Worm (Caenorhabditis elegans) whole organism, young adult: Measurements from ENCODE around the gene Y46E12A.5.

Source experiments
- B0035.1 ChIP-seq: sonication (generic microtip); optimal IDR thresholded peaks from 2 replicates; lab custom pipeline; 2016; ENCODE audit warnings: missing genetic modification characterization, mild to moderate bottlenecking, missing compliant biosample characterization, missing genotype, missing genetic modification reagents
- F22D6.2 ChIP-seq: sonication (generic microtip); optimal IDR thresholded peaks from 2 replicates; lab custom pipeline; 2016; ENCODE audit warnings: mild to moderate bottlenecking, missing genetic modification characterization, missing compliant biosample characterization
- F37B4.10 ChIP-seq: fragments of 200-800 bp; sonication (Bioruptor generic); IDR thresholded peaks from 2 replicates; pipeline ENCODE4 v1.3.6; 2022; ENCODE audit warnings: missing genetic modification characterization, missing compliant biosample characterization
- F52B5.7 ChIP-seq: sonication (generic microtip); optimal IDR thresholded peaks from 2 replicates; lab custom pipeline; 2016; ENCODE audit warnings: mild to moderate bottlenecking, missing genetic modification characterization, missing compliant biosample characterization
- F55B11.4 ChIP-seq: sonication (generic microtip); optimal IDR thresholded peaks from 2 replicates; lab custom pipeline; 2016; ENCODE audit warnings: missing compliant biosample characterization, missing genetic modification characterization, borderline replicate concordance; ENCODE audit not compliant: insufficient read depth
- F57A8.1 ChIP-seq: fragments of 200-800 bp; sonication (Bioruptor generic); optimal IDR thresholded peaks from 2 replicates; lab custom pipeline; 2018; ENCODE audit warnings: mild to moderate bottlenecking, missing genetic modification characterization, moderate library complexity, missing compliant biosample characterization
- K12H6.12 ChIP-seq: fragments of 200-800 bp; sonication (Bioruptor generic); optimal IDR thresholded peaks from 2 replicates; lab custom pipeline; 2018; ENCODE audit warnings: mild to moderate bottlenecking, missing genetic modification characterization, missing compliant biosample characterization
- Y53G8AR.9 ChIP-seq: fragments of 200-800 bp; sonication (Bioruptor generic); conservative IDR thresholded peaks from 2 replicates; pipeline ENCODE4 v1.3.6; 2022; ENCODE audit warnings: missing genetic modification reagents, missing genetic modification characterization, missing compliant biosample characterization
- akir-1 ChIP-seq: fragments of 200-800 bp; sonication (Bioruptor generic); optimal IDR thresholded peaks from 2 replicates; lab custom pipeline; 2018; ENCODE audit warnings: mild to moderate bottlenecking, missing genetic modification characterization, moderate library complexity, missing compliant biosample characterization
- attf-5 ChIP-seq: fragments of 200-800 bp; sonication (Bioruptor generic); optimal IDR thresholded peaks from 2 replicates; lab custom pipeline; 2018; ENCODE audit warnings: mild to moderate bottlenecking, missing genetic modification characterization, missing compliant biosample characterization
- cebp-1 ChIP-seq, 2 experiments: fragments of 200-800 bp in 1 of 2; sonication (Bioruptor generic) in 1 of 2; sonication (generic microtip) in 1 of 2; IDR thresholded peaks in 1 of 2; optimal IDR thresholded peaks in 1 of 2; 2 replicates each; pipeline versions ENCODE4 v1.3.6 to Lab custom; 2017 to 2022; ENCODE audit warnings: missing compliant biosample characterization in 2 of 2, missing genetic modification characterization in 2 of 2, mild to moderate bottlenecking in 1 of 2, missing genetic modification reagents in 1 of 2, moderate library complexity in 1 of 2
- ceh-100 ChIP-seq: fragments of 200-800 bp; sonication (Bioruptor generic); IDR thresholded peaks from 2 replicates; pipeline ENCODE4 v1.3.6; 2022; ENCODE audit warnings: missing genetic modification reagents, missing genetic modification characterization, missing compliant biosample characterization
- ceh-58 ChIP-seq: fragments of 200-800 bp; sonication (Bioruptor generic); IDR thresholded peaks from 2 replicates; pipeline ENCODE4 v1.3.6; 2022; ENCODE audit warnings: missing genetic modification characterization, missing compliant biosample characterization
- ceh-91 ChIP-seq: fragments of 200-800 bp; sonication (Bioruptor generic); IDR thresholded peaks from 2 replicates; pipeline ENCODE4 v1.3.6; 2022; ENCODE audit warnings: missing genetic modification reagents, missing genetic modification characterization, missing compliant biosample characterization
- chd-7 ChIP-seq: sonication (generic microtip); optimal IDR thresholded peaks from 2 replicates; lab custom pipeline; 2016; ENCODE audit warnings: mild to moderate bottlenecking, missing genetic modification characterization, moderate library complexity, missing compliant biosample characterization
- egl-18 ChIP-seq: fragments of 200-800 bp; sonication (Bioruptor generic); IDR thresholded peaks from 2 replicates; pipeline ENCODE4 v1.3.6; 2022; ENCODE audit warnings: missing genetic modification reagents, missing genetic modification characterization, missing compliant biosample characterization
- egrh-3 ChIP-seq: fragments of 200-800 bp; sonication (Bioruptor generic); IDR thresholded peaks from 2 replicates; pipeline ENCODE4 v1.3.6; 2022; ENCODE audit warnings: missing genetic modification reagents, missing genetic modification characterization, missing compliant biosample characterization
- ekl-4 ChIP-seq: fragments of 200-800 bp; sonication (Bioruptor generic); IDR thresholded peaks from 2 replicates; pipeline ENCODE4 v1.3.6; 2022; ENCODE audit warnings: missing genetic modification reagents, missing genetic modification characterization, missing compliant biosample characterization
- ets-4 ChIP-seq: fragments of 200-800 bp; sonication (Bioruptor generic); optimal IDR thresholded peaks from 2 replicates; lab custom pipeline; 2018; ENCODE audit warnings: mild to moderate bottlenecking, missing genetic modification characterization, missing compliant biosample characterization
- hmg-1.2 ChIP-seq: fragments of 200-800 bp; sonication (Bioruptor generic); IDR thresholded peaks from 2 replicates; pipeline ENCODE4 v1.3.6; 2022; ENCODE audit warnings: missing genetic modification reagents, missing genetic modification characterization, missing compliant biosample characterization
- lin-26 ChIP-seq: fragments of 200-800 bp; sonication (Bioruptor generic); IDR thresholded peaks from 2 replicates; pipeline ENCODE4 v1.3.6; 2022; ENCODE audit warnings: missing genetic modification reagents, missing genetic modification characterization, missing compliant biosample characterization
- lin-35 ChIP-seq, 3 experiments: fragments of 150-350 bp in 2 of 3; sonication (generic microtip) in 1 of 3; optimal IDR thresholded peaks; 2 replicates each; lab custom pipeline; 2014 to 2018; ENCODE audit warnings: missing biosample characterization in 3 of 3, missing genetic modification characterization in 3 of 3, missing genetic modification reagents in 3 of 3
- lsl-1 ChIP-seq: fragments of 200-800 bp; sonication (Bioruptor generic); optimal IDR thresholded peaks from 2 replicates; lab custom pipeline; 2018; ENCODE audit warnings: mild to moderate bottlenecking, missing genetic modification characterization, moderate library complexity, missing compliant biosample characterization
- madf-10 ChIP-seq: sonication (generic microtip); optimal IDR thresholded peaks from 2 replicates; lab custom pipeline; 2016; ENCODE audit warnings: mild to moderate bottlenecking, missing genetic modification characterization, missing compliant biosample characterization
- madf-6 ChIP-seq: fragments of 200-800 bp; sonication (Bioruptor generic); IDR thresholded peaks from 2 replicates; pipeline ENCODE4 v1.3.6; 2022; ENCODE audit warnings: missing genetic modification reagents, missing genetic modification characterization, missing compliant biosample characterization
- mcd-1 ChIP-seq: fragments of 200-800 bp; sonication (Bioruptor generic); IDR thresholded peaks from 2 replicates; pipeline ENCODE4 v1.3.6; 2022; ENCODE audit warnings: missing genetic modification reagents, missing genetic modification characterization, missing compliant biosample characterization
- nhr-80 ChIP-seq: sonication (generic microtip); optimal IDR thresholded peaks from 2 replicates; lab custom pipeline; 2016; ENCODE audit warnings: missing genetic modification characterization, missing compliant biosample characterization
- nhr-90 ChIP-seq: sonication (generic microtip); optimal IDR thresholded peaks from 2 replicates; lab custom pipeline; 2016; ENCODE audit warnings: missing genotype, mild to moderate bottlenecking, missing genetic modification characterization, missing compliant biosample characterization
- pbrm-1 ChIP-seq: fragments of 200-800 bp; sonication (Bioruptor generic); IDR thresholded peaks from 2 replicates; pipeline ENCODE4 v1.3.6; 2022; ENCODE audit warnings: missing genetic modification reagents, missing genetic modification characterization, missing compliant biosample characterization
- rec-8 ChIP-seq, 2 experiments: sonication (generic microtip); optimal IDR thresholded peaks; 2 replicates each; lab custom pipeline; 2016; ENCODE audit warnings: mild to moderate bottlenecking in 2 of 2, missing genetic modification characterization in 2 of 2, missing genetic modification reagents in 2 of 2, missing genotype in 2 of 2, missing biosample characterization in 1 of 2, missing compliant biosample characterization in 1 of 2, moderate library complexity in 1 of 2
- repo-1 ChIP-seq: sonication (generic microtip); optimal IDR thresholded peaks from 2 replicates; lab custom pipeline; 2017; ENCODE audit warnings: mild to moderate bottlenecking, missing genetic modification characterization, missing compliant biosample characterization
- tbp1 ChIP-seq: fragments of 200-800 bp; sonication (Bioruptor generic); optimal IDR thresholded peaks from 2 replicates; lab custom pipeline; 2018; ENCODE audit warnings: mild to moderate bottlenecking, missing genetic modification characterization, missing compliant biosample characterization
- unc-130 ChIP-seq: sonication (generic microtip); optimal IDR thresholded peaks from 2 replicates; lab custom pipeline; 2016; ENCODE audit warnings: missing genetic modification reagents, missing genetic modification characterization, missing compliant biosample characterization
- zfh-2 ChIP-seq: fragments of 200-800 bp; sonication (Bioruptor generic); conservative IDR thresholded peaks from 2 replicates; pipeline ENCODE4 v1.3.6; 2022; ENCODE audit warnings: missing genetic modification reagents, missing genetic modification characterization, missing compliant biosample characterization
- zim-3 ChIP-seq: sonication (generic microtip); optimal IDR thresholded peaks from 2 replicates; lab custom pipeline; 2017; ENCODE audit warnings: mild to moderate bottlenecking, missing genetic modification characterization, moderate library complexity, missing compliant biosample characterization
- ztf-3 ChIP-seq: fragments of 200-800 bp; sonication (Bioruptor generic); optimal IDR thresholded peaks from 2 replicates; lab custom pipeline; 2018; ENCODE audit warnings: mild to moderate bottlenecking, missing genetic modification characterization, missing compliant biosample characterization

Gene Y46E12A.5

DNA sequence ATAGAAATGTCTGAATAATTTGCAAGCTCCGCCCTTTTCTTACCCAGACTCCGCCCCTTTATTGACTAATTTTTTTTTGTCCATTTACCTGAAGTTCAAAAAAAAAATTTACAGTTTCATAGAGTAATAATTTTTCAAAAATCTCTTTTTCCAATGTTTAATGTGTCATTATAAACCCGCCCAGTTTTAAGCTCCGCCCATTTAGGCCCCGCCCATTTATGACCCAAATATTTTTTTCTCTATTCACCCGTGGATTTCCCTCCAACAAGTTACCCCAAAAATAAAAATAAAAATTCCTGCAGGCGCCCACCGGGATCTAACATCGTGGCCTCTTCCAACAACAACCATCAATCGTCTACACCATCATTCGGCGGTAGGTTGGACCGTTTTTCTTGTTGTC lies 30.0 kb upstream of the Y46E12A.5 start, which contains the start of gene rimb-1:
Gene rimb-1, plus strand, starts transcription at position 301 of the 400 bp plus-strand sequence.
- TF ChIP-seq madf-6 (GFP tag; lab: Robert Waterston, UW): no peak
- TF ChIP-seq akir-1: no peak
- no peak for TF ChIP-seq nhr-90 (tag; lab: Kevin White, UChicago)
- no peak for TF ChIP-seq lsl-1 (GFP tag; lab: Kevin White, UChicago)
- no peak for TF ChIP-seq F57A8.1 (GFP tag; lab: Kevin White, UChicago)
- TF ChIP-seq chd-7 (tag; lab: Kevin White, UChicago): no peak
- no peak for TF ChIP-seq cebp-1 (GFP tag; IDR thresholded peaks at IDR 0.05; lab: Robert Waterston, UW)
- TF ChIP-seq cebp-1 (tag; optimal IDR thresholded peaks at IDR 0.05; lab: Kevin White, UChicago): no peak
- no peak for TF ChIP-seq ets-4 (GFP tag; lab: Kevin White, UChicago)
- no peak for TF ChIP-seq ceh-100
- no peak for TF ChIP-seq Y53G8AR.9 (GFP tag; lab: Robert Waterston, UW)
- no peak for TF ChIP-seq tbp1 (GFP tag; lab: Kevin White, UChicago)
- TF ChIP-seq nhr-80 (tag; lab: Kevin White, UChicago): no peak
- no peak for TF ChIP-seq F22D6.2 (tag; lab: Kevin White, UChicago)
- no peak for TF ChIP-seq egl-18 (GFP tag; lab: Robert Waterston, UW)
- TF ChIP-seq repo-1 (tag; lab: Kevin White, UChicago): no peak
- TF ChIP-seq unc-130: no peak
- TF ChIP-seq F55B11.4 (tag; lab: Kevin White, UChicago): no peak
- no peak for TF ChIP-seq lin-26 (GFP tag; lab: Robert Waterston, UW)
- TF ChIP-seq ztf-3 (GFP tag; lab: Kevin White, UChicago): no peak

DNA sequence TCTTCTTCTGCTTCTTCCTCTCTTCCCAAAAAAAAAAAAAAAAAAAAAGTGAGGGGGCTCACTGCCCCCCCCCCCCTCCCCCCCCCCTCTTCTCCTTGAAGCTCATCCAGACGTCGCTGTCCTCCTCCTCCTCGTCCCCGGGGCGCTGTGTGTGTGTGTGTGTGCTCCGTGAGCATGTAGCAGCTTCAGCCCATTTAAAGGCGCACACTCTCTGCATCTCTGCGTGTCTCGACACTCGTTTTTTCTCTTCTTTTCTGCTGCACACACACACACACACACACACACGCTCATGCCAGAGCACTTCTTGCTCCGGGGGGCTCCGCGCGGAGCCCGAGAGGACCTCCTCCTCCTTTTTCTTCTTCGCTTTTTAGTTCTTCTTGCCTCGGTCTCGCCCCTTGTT lies 27.7 kb upstream of the Y46E12A.5 start:
- TF ChIP-seq lin-35 (GFP tag; optimal IDR thresholded peaks at IDR 0.05; lab: Kevin White, UChicago) (peak in 1 of 3 experiments; percentile 34), F37B4.10 (GFP tag; lab: Robert Waterston, UW) (no peak), pbrm-1 (no peak), cebp-1 (GFP tag; IDR thresholded peaks at IDR 0.05; lab: Robert Waterston, UW) (no peak), cebp-1 (tag; optimal IDR thresholded peaks at IDR 0.05; lab: Kevin White, UChicago) (peak; percentile 44), K12H6.12 (tag; lab: Kevin White, UChicago) (peak; percentile 65), B0035.1 (no peak), mcd-1 (GFP tag; lab: Robert Waterston, UW) (0 out of 2 replicates have a peak, but pooled peaks have one; percentile 32), attf-5 (GFP tag; lab: Kevin White, UChicago) (peak; percentile 52), hmg-1.2 (GFP tag; lab: Robert Waterston, UW) (peak; percentile 52), ztf-3 (GFP tag; lab: Kevin White, UChicago) (peak; percentile 24), egrh-3 (GFP tag; lab: Robert Waterston, UW) (peak; percentile 93), zfh-2 (peak; percentile 94)

DNA sequence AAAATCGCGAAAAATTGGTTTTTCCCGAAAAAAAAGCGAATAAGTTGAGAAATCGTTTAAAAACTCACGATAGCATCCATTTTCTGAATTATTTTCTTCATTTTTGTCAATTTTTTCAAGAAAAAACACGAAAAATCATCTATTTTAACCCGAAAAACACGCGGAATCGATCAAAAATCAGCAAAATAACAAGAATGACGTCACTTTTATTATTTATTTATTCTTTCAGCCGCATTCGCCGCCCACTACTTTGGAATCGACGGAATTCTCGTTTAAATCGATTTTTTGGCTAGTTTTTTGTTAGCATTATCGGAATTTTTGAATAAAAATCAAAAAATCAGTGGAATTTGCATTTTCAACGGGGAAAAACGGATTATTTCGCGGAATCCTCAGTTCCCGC lies 19.9 kb upstream of the Y46E12A.5 start, which contains the start of gene Y39A3CL.4:
Gene Y39A3CL.4, minus strand, starts transcription at position 101 of the 400 bp plus-strand sequence.
- TF ChIP-seq ceh-91 (GFP tag; lab: Robert Waterston, UW) (no peak), ceh-58 (no peak), rec-8 (tag; optimal IDR thresholded peaks at IDR 0.05; lab: Kevin White, UChicago) (no peak), madf-10 (tag; lab: Kevin White, UChicago) (no peak), F52B5.7 (tag; lab: Kevin White, UChicago) (no peak), ekl-4 (GFP tag; lab: Robert Waterston, UW) (no peak), zim-3 (tag; lab: Kevin White, UChicago) (no peak)
